Worm (Caenorhabditis elegans): ENCODE data around the gene lgc-35.

Gene lgc-35

ce11 chrII:12878697-12879096 lies 38.7 kb upstream of the lgc-35 start (continued):
- TF ChIP-seq egrh-3 (GFP tag; IDR thresholded peaks at IDR 0.05): peak; percentile 40; the same call in 1 of the 2 replicates
- peak; percentile 57 for TF ChIP-seq attf-5 (GFP tag; optimal IDR thresholded peaks at IDR 0.05)
- no peak for TF ChIP-seq zim-3 (tag; optimal IDR thresholded peaks at IDR 0.05)
- TF ChIP-seq Y53F4B.3 (GFP tag; IDR thresholded peaks at IDR 0.05): no peak
- TF ChIP-seq dox-1 (GFP tag; IDR thresholded peaks at IDR 0.05): no peak
- no peak for TF ChIP-seq ztf-18 (tag; optimal IDR thresholded peaks at IDR 0.05)
- TF ChIP-seq xnd-1 (tag; optimal IDR thresholded peaks at IDR 0.05): no peak
- TF ChIP-seq bed-1 (GFP tag; IDR thresholded peaks at IDR 0.05): no peak
- TF ChIP-seq lin-40 (tag; optimal IDR thresholded peaks at IDR 0.05): peak; percentile 53
- TF ChIP-seq snpc-1.1 (tag; optimal IDR thresholded peaks at IDR 0.05; ENCODE audit: insufficient read depth): no peak
- peak; percentile 14 for TF ChIP-seq lin-54 (GFP tag; optimal IDR thresholded peaks at IDR 0.05)
- TF ChIP-seq tlf-1 (GFP tag; optimal IDR thresholded peaks at IDR 0.05): peak; percentile 40
- no peak for TF ChIP-seq F57A8.1 (GFP tag; optimal IDR thresholded peaks at IDR 0.05)
- TF ChIP-seq lin-35 (GFP tag; optimal IDR thresholded peaks at IDR 0.05): no peak
- TF ChIP-seq Y95B8A.8 (GFP tag; IDR thresholded peaks at IDR 0.05): 0 out of 2 replicates have a peak, but pooled peaks have one; percentile 59
- TF ChIP-seq ztf-26 (tag; optimal IDR thresholded peaks at IDR 0.05): peak; percentile 23
- no peak for TF ChIP-seq ceh-40 (GFP tag; IDR thresholded peaks at IDR 0.05)
- TF ChIP-seq aptf-2 (GFP tag; conservative IDR thresholded peaks at IDR 0.05): no peak
- TF ChIP-seq T07F8.4 (tag; optimal IDR thresholded peaks at IDR 0.05): no peak
- TF ChIP-seq ets-4 (GFP tag; optimal IDR thresholded peaks at IDR 0.05): peak; percentile 50
- peak; percentile 75; the same call in 1 of the 2 replicates for TF ChIP-seq hmg-1.2 (GFP tag; IDR thresholded peaks at IDR 0.05)
- no peak for TF ChIP-seq F52B5.7 (tag; optimal IDR thresholded peaks at IDR 0.05)
- TF ChIP-seq nhr-80 (tag; optimal IDR thresholded peaks at IDR 0.05): peak; percentile 94
- no peak for TF ChIP-seq hsf-1 (GFP tag; IDR thresholded peaks at IDR 0.05)
- no peak for TF ChIP-seq ztf-25 (GFP tag; IDR thresholded peaks at IDR 0.05)
- TF ChIP-seq madf-10 (tag; optimal IDR thresholded peaks at IDR 0.05): peak; percentile 67
- TF ChIP-seq lsy-27 (tag; optimal IDR thresholded peaks at IDR 0.05; ENCODE audit: borderline replicate concordance, insufficient read depth): no peak
- TF ChIP-seq B0336.3 (GFP tag; IDR thresholded peaks at IDR 0.05): peak; percentile 77; the same call in 1 of the 2 replicates
- no peak for TF ChIP-seq nfya-1 (tag; optimal IDR thresholded peaks at IDR 0.05; ENCODE audit: borderline replicate concordance, insufficient read depth)
- TF ChIP-seq tbp1 (GFP tag; optimal IDR thresholded peaks at IDR 0.05): peak; percentile 62
- TF ChIP-seq ceh-27 (GFP tag; optimal IDR thresholded peaks at IDR 0.05): peak; percentile 19
- TF ChIP-seq B0261.1 (tag; optimal IDR thresholded peaks at IDR 0.05): no peak
- peak; percentile 48; the same call in 1 of the 2 replicates for TF ChIP-seq K11D2.4 (GFP tag; IDR thresholded peaks at IDR 0.05)
- TF ChIP-seq lir-1 (GFP tag; conservative IDR thresholded peaks at IDR 0.05): no peak
- TF ChIP-seq mes-4 (tag; optimal IDR thresholded peaks at IDR 0.05): no peak
- TF ChIP-seq chd-7 (tag; optimal IDR thresholded peaks at IDR 0.05): peak; percentile 60
- TF ChIP-seq snpc-4 (GFP tag; optimal IDR thresholded peaks at IDR 0.05): no peak
- peak in 3 of 4 experiments; percentile 8 to 50 (median 17) for TF ChIP-seq snpc-4 (tag; optimal IDR thresholded peaks at IDR 0.05)
- TF ChIP-seq snpc-1.3 (tag; optimal IDR thresholded peaks at IDR 0.05; ENCODE audit: insufficient read depth): no peak
- no peak for TF ChIP-seq F10E7.11 (tag; optimal IDR thresholded peaks at IDR 0.05)
- no peak for TF ChIP-seq ztf-28 (GFP tag; IDR thresholded peaks at IDR 0.05)
- TF ChIP-seq mxl-1 (tag; optimal IDR thresholded peaks at IDR 0.05): peak; percentile 16
- no peak for TF ChIP-seq ceh-79 (tag; optimal IDR thresholded peaks at IDR 0.05)
- no peak for TF ChIP-seq ekl-4 (GFP tag; IDR thresholded peaks at IDR 0.05)
- TF ChIP-seq K12H6.12 (tag; optimal IDR thresholded peaks at IDR 0.05): peak; percentile 15
- TF ChIP-seq rec-8 (tag; optimal IDR thresholded peaks at IDR 0.05): no peak
- TF ChIP-seq ZK185.1 (tag; optimal IDR thresholded peaks at IDR 0.05; ENCODE audit: poor library complexity, severe bottlenecking): no peak
- no peak for TF ChIP-seq F57C9.4 (tag; optimal IDR thresholded peaks at IDR 0.05)
